Fruit fly (Drosophila melanogaster) whole organism, embryonic: ENCODE results near the gene mRpL13.

Experiments
- Abd-B ChIP-seq: fragments of 200-800 bp; sonication (Bioruptor generic); optimal IDR thresholded peaks from 2 replicates; lab custom pipeline; 2018; ENCODE audit warnings: missing biosample characterization, mild to moderate bottlenecking, missing genetic modification characterization, moderate library complexity
- CG10565 ChIP-seq: fragments of 200-800 bp; sonication (Bioruptor generic); optimal IDR thresholded peaks from 3 replicates; lab custom pipeline; 2016; ENCODE audit warnings: missing biosample characterization, mild to moderate bottlenecking, missing genetic modification characterization
- CG10654 ChIP-seq: fragments of 200-800 bp; sonication (Bioruptor generic); optimal IDR thresholded peaks from 2 replicates; lab custom pipeline; 2016; ENCODE audit warnings: missing biosample characterization, missing genetic modification characterization
- CG11093 ChIP-seq: fragments of 200-800 bp; sonication (Bioruptor generic); IDR thresholded peaks from 3 replicates; pipeline ENCODE4 v1.3.6; 2022; ENCODE audit warnings: missing biosample characterization, missing genetic modification characterization
- CG11456 ChIP-seq: fragments of 200-800 bp; sonication (Bioruptor generic); IDR thresholded peaks from 3 replicates; pipeline ENCODE4 v1.3.6; 2022; ENCODE audit warnings: missing biosample characterization, missing genetic modification characterization
- CG12104 ChIP-seq: fragments of 200-800 bp; sonication (Bioruptor generic); optimal IDR thresholded peaks from 3 replicates; lab custom pipeline; 2016; ENCODE audit warnings: missing biosample characterization, missing genetic modification characterization
- CG12769 ChIP-seq: fragments of 200-800 bp; sonication (Bioruptor generic); optimal IDR thresholded peaks from 2 replicates; lab custom pipeline; 2019; ENCODE audit warnings: missing biosample characterization, mild to moderate bottlenecking, missing genetic modification characterization, moderate library complexity
- CG13624 ChIP-seq: fragments of 200-800 bp; sonication (Bioruptor generic); optimal IDR thresholded peaks from 2 replicates; lab custom pipeline; 2016; ENCODE audit warnings: missing biosample characterization, missing genetic modification characterization
- CG13894 ChIP-seq: fragments of 200-800 bp; sonication (Bioruptor generic); optimal IDR thresholded peaks from 3 replicates; lab custom pipeline; 2018; ENCODE audit warnings: missing biosample characterization, mild to moderate bottlenecking, missing genetic modification characterization, moderate library complexity
- CG15011 ChIP-seq: fragments of 200-800 bp; sonication (Bioruptor generic); optimal IDR thresholded peaks from 3 replicates; lab custom pipeline; 2018; ENCODE audit warnings: missing biosample characterization, mild to moderate bottlenecking, missing genetic modification characterization
- CG15601 ChIP-seq: fragments of 200-800 bp; sonication (Bioruptor generic); optimal IDR thresholded peaks from 3 replicates; lab custom pipeline; 2019; ENCODE audit warnings: missing biosample characterization, mild to moderate bottlenecking, missing genetic modification characterization, moderate library complexity
- CG2116 ChIP-seq: fragments of 200-800 bp; sonication (Bioruptor generic); optimal IDR thresholded peaks from 3 replicates; lab custom pipeline; 2018; ENCODE audit warnings: missing biosample characterization, mild to moderate bottlenecking, missing genetic modification characterization
- CG2129 ChIP-seq: fragments of 200-800 bp; sonication (Bioruptor generic); IDR thresholded peaks from 2 replicates; pipeline ENCODE4 v1.3.6; 2022; ENCODE audit warnings: missing biosample characterization, missing genetic modification characterization; ENCODE audit not compliant: partially characterized antibody
- CG2202 ChIP-seq: fragments of 200-800 bp; sonication (Bioruptor generic); optimal IDR thresholded peaks from 2 replicates; lab custom pipeline; 2018; ENCODE audit warnings: missing biosample characterization, mild to moderate bottlenecking, missing genetic modification characterization
- CG31365 ChIP-seq: fragments of 200-800 bp; sonication (Bioruptor generic); optimal IDR thresholded peaks from 2 replicates; lab custom pipeline; 2018; ENCODE audit warnings: missing biosample characterization, mild to moderate bottlenecking, missing genetic modification characterization
- CG3281 ChIP-seq: fragments of 200-800 bp; sonication (Bioruptor generic); optimal IDR thresholded peaks from 3 replicates; lab custom pipeline; 2017; ENCODE audit warnings: missing biosample characterization, mild to moderate bottlenecking, missing genetic modification characterization
- CG4617 ChIP-seq: fragments of 200-800 bp; sonication (Bioruptor generic); optimal IDR thresholded peaks from 3 replicates; lab custom pipeline; 2016; ENCODE audit warnings: missing biosample characterization, missing genetic modification characterization, borderline replicate concordance
- CG4820 ChIP-seq: fragments of 200-800 bp; sonication (Bioruptor generic); optimal IDR thresholded peaks from 3 replicates; lab custom pipeline; 2016; ENCODE audit warnings: missing biosample characterization, missing genetic modification characterization
- CG5180 ChIP-seq: fragments of 200-800 bp; sonication (Bioruptor generic); optimal IDR thresholded peaks from 3 replicates; lab custom pipeline; 2017; ENCODE audit warnings: missing biosample characterization, missing genetic modification characterization, mild to moderate bottlenecking, moderate library complexity, missing genetic modification reagents
- CG8290 ChIP-seq, 3 experiments: fragments of 200-800 bp; sonication (Bioruptor generic); optimal IDR thresholded peaks; 2 replicates each; lab custom pipeline; 2016 to 2019; ENCODE audit warnings: missing biosample characterization in 3 of 3, missing genetic modification characterization in 3 of 3, mild to moderate bottlenecking in 2 of 3, moderate library complexity in 1 of 3
- CG8765 ChIP-seq: fragments of 200-800 bp; sonication (Bioruptor generic); IDR thresholded peaks from 2 replicates; pipeline ENCODE4 v1.3.6; 2022; ENCODE audit warnings: missing biosample characterization, missing genetic modification characterization
- CG9817 ChIP-seq: fragments of 200-800 bp; sonication (Bioruptor generic); optimal IDR thresholded peaks from 2 replicates; lab custom pipeline; 2018; ENCODE audit warnings: missing biosample characterization, mild to moderate bottlenecking, missing genetic modification characterization, moderate library complexity
- Ets97D ChIP-seq: fragments of 200-800 bp; sonication (Bioruptor generic); optimal IDR thresholded peaks from 3 replicates; lab custom pipeline; 2016; ENCODE audit warnings: missing biosample characterization, missing genetic modification characterization
- HLH3B ChIP-seq: fragments of 200-800 bp; sonication (Bioruptor generic); IDR thresholded peaks from 2 replicates; pipeline ENCODE4 v1.3.6; 2022; ENCODE audit warnings: missing biosample characterization, missing genetic modification characterization
- Hr78 ChIP-seq, 2 experiments: fragments of 200-800 bp in 1 of 2; fragments of >200 bp in 1 of 2; sonication (Bioruptor generic) in 1 of 2; optimal IDR thresholded peaks; 2 replicates each; lab custom pipeline; 2017 to 2019; ENCODE audit warnings: missing biosample characterization in 2 of 2, missing genetic modification characterization in 2 of 2, mild to moderate bottlenecking in 1 of 2, moderate library complexity in 1 of 2
- Kr ChIP-seq: fragments of 200-800 bp; sonication (Bioruptor generic); optimal IDR thresholded peaks from 2 replicates; lab custom pipeline; 2017; ENCODE audit warnings: missing biosample characterization, mild to moderate bottlenecking, missing genetic modification characterization
- MESR4 ChIP-seq: fragments of 200-800 bp; sonication (Bioruptor generic); optimal IDR thresholded peaks from 2 replicates; lab custom pipeline; 2018; ENCODE audit warnings: missing biosample characterization, mild to moderate bottlenecking, missing genetic modification characterization, moderate library complexity
- Max ChIP-seq: fragments of 200-800 bp; sonication (Bioruptor generic); optimal IDR thresholded peaks from 2 replicates; lab custom pipeline; 2016; ENCODE audit warnings: missing biosample characterization, mild to moderate bottlenecking, missing genetic modification characterization
- Ptx1 ChIP-seq: fragments of 200-800 bp; sonication (Bioruptor generic); IDR thresholded peaks from 2 replicates; pipeline ENCODE4 v1.3.6; 2022; ENCODE audit warnings: missing biosample characterization, missing genetic modification characterization
- Rfx ChIP-seq: fragments of 200-800 bp; sonication (Bioruptor generic); IDR thresholded peaks from 2 replicates; pipeline ENCODE4 v1.3.6; 2022; ENCODE audit warnings: missing biosample characterization, missing genetic modification characterization
- Sox102F ChIP-seq: fragments of 200-800 bp; sonication (Bioruptor generic); optimal IDR thresholded peaks from 2 replicates; lab custom pipeline; 2018; ENCODE audit warnings: missing biosample characterization, mild to moderate bottlenecking, missing genetic modification characterization, moderate library complexity
- Ssrp ChIP-seq: fragments of 200-800 bp; sonication (Bioruptor generic); optimal IDR thresholded peaks from 2 replicates; lab custom pipeline; 2018; ENCODE audit warnings: missing biosample characterization, mild to moderate bottlenecking, missing genetic modification characterization, moderate library complexity
- Usf ChIP-seq: fragments of 200-800 bp; sonication (Bioruptor generic); optimal IDR thresholded peaks from 2 replicates; lab custom pipeline; 2017; ENCODE audit warnings: missing genotype, missing biosample characterization, missing genetic modification characterization
- YL-1 ChIP-seq: fragments of 200-800 bp; sonication (Bioruptor generic); optimal IDR thresholded peaks from 3 replicates; lab custom pipeline; 2017; ENCODE audit warnings: missing biosample characterization, mild to moderate bottlenecking, missing genetic modification characterization
- cas ChIP-seq: fragments of 200-800 bp; sonication (Bioruptor generic); IDR thresholded peaks from 2 replicates; pipeline ENCODE4 v1.3.6; 2022; ENCODE audit warnings: missing biosample characterization, missing genetic modification characterization
- chm ChIP-seq: fragments of 200-800 bp; sonication (Bioruptor generic); IDR thresholded peaks from 2 replicates; pipeline ENCODE4 v1.3.6; 2022; ENCODE audit warnings: missing biosample characterization, missing genetic modification characterization
- crc ChIP-seq: fragments of 200-800 bp; sonication (Bioruptor generic); optimal IDR thresholded peaks from 2 replicates; lab custom pipeline; 2016; ENCODE audit warnings: missing biosample characterization, missing genetic modification characterization
- dan ChIP-seq: fragments of 200-800 bp; sonication (Bioruptor generic); IDR thresholded peaks from 2 replicates; pipeline ENCODE4 v1.3.6; 2022; ENCODE audit warnings: missing biosample characterization, missing genetic modification characterization
- dysf ChIP-seq: fragments of 200-800 bp; sonication (Bioruptor generic); IDR thresholded peaks from 3 replicates; pipeline ENCODE4 v1.3.6; 2022; ENCODE audit warnings: missing biosample characterization, missing genetic modification characterization
- esg ChIP-seq: fragments of 200-800 bp; sonication (Bioruptor generic); conservative IDR thresholded peaks from 2 replicates; pipeline ENCODE4 v1.3.6; 2022; ENCODE audit warnings: missing biosample characterization, missing genetic modification characterization
- gce ChIP-seq: fragments of 200-800 bp; sonication (Bioruptor generic); IDR thresholded peaks from 3 replicates; pipeline ENCODE4 v1.3.6; 2022; ENCODE audit warnings: missing biosample characterization, missing genetic modification characterization
- lov ChIP-seq, 2 experiments: fragments of 200-800 bp in 1 of 2; fragments of >200 bp in 1 of 2; sonication (Bioruptor generic) in 1 of 2; IDR thresholded peaks in 1 of 2; optimal IDR thresholded peaks in 1 of 2; 2 replicates in 1 of 2; 3 replicates in 1 of 2; pipeline versions ENCODE4 v1.3.6 to Lab custom; 2017 to 2022; ENCODE audit warnings: missing biosample characterization in 1 of 2, missing genetic modification characterization in 1 of 2
- odd ChIP-seq: fragments of 200-800 bp; sonication (Bioruptor generic); optimal IDR thresholded peaks from 2 replicates; lab custom pipeline; 2017; ENCODE audit warnings: missing biosample characterization, mild to moderate bottlenecking, missing genetic modification characterization
- ranshi ChIP-seq: fragments of 200-800 bp; sonication (Bioruptor generic); IDR thresholded peaks from 2 replicates; pipeline ENCODE4 v1.3.6; 2022; ENCODE audit warnings: missing biosample characterization, missing genetic modification characterization
- salm ChIP-seq: fragments of 200-800 bp; sonication (Bioruptor generic); optimal IDR thresholded peaks from 2 replicates; lab custom pipeline; 2018; ENCODE audit warnings: missing biosample characterization, mild to moderate bottlenecking, missing genetic modification characterization
- slbo ChIP-seq: fragments of 200-800 bp; sonication (Bioruptor generic); IDR thresholded peaks from 2 replicates; pipeline ENCODE4 v1.3.6; 2022; ENCODE audit warnings: missing biosample characterization, missing genetic modification characterization
- tll ChIP-seq, 2 experiments: fragments of 200-800 bp in 1 of 2; fragments of >200 bp in 1 of 2; sonication (Bioruptor generic) in 1 of 2; optimal IDR thresholded peaks; 2 replicates each; lab custom pipeline; 2017 to 2019; ENCODE audit warnings: missing biosample characterization in 2 of 2, missing genetic modification characterization in 2 of 2, mild to moderate bottlenecking in 1 of 2, moderate library complexity in 1 of 2
- vvl ChIP-seq: fragments of 200-800 bp; sonication (Bioruptor generic); IDR thresholded peaks from 2 replicates; pipeline ENCODE4 v1.3.6; 2022; ENCODE audit warnings: missing biosample characterization, missing genetic modification characterization
- z ChIP-seq: fragments of 200-800 bp; sonication (Bioruptor generic); IDR thresholded peaks from 3 replicates; pipeline ENCODE4 v1.3.6; 2022; ENCODE audit warnings: missing biosample characterization, missing genetic modification characterization

Gene mRpL13

DNA sequence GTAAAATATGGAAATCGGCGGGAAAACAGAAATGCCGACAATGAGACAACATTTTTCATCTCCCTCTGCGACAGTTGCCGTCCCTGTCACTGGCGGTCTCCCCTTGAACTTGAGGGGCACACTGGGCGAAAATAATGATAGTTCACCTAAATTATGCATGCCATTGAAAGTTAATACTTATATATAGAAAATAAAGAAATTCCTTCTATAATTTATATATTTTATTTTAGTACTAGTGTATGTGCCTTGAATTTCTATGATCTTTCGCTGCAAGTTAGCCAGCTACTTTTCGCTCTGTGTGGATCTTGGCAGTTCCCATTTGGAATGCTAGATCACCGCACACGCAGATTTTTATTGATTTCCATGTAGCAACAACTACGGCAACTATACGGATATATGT is 47.6 kb upstream of the mRpL13 start (continued):
- TF ChIP-seq CG2202 (tag; lab: Kevin White, UChicago) (no peak), CG31365 (tag; lab: Kevin White, UChicago) (no peak), crc (GFP tag; lab: Kevin White, UChicago) (no peak), CG10654 (GFP tag; lab: Kevin White, UChicago) (peak; percentile 19), Ets97D (GFP tag; lab: Kevin White, UChicago) (no peak), esg (GFP tag; lab: Robert Waterston, UW) (peak; percentile 18; the same call in 1 of the 2 replicates), z (GFP tag; lab: Robert Waterston, UW) (no peak), CG5180 (GFP tag; lab: Kevin White, UChicago) (no peak), CG11456 (GFP tag; lab: Robert Waterston, UW) (no peak), CG4617 (GFP tag; lab: Kevin White, UChicago) (no peak), CG9817 (tag; lab: Kevin White, UChicago) (no peak), CG2116 (GFP tag; lab: Kevin White, UChicago) (no peak), YL-1 (GFP tag; lab: Kevin White, UChicago) (no peak), MESR4 (no peak), dan (0 out of 2 replicates have a peak, but pooled peaks have one; percentile 22), tll (GFP tag; optimal IDR thresholded peaks at IDR 0.05; lab: Kevin White, UChicago) (no peak), dysf (peak; percentile 60; the same call in 2 of the 3 replicates), gce (GFP tag; lab: Robert Waterston, UW) (no peak), cas (GFP tag; lab: Robert Waterston, UW) (no peak), Abd-B (peak; percentile 34), CG3281 (GFP tag; lab: Kevin White, UChicago) (no peak), Kr (GFP tag; lab: Kevin White, UChicago) (no peak), ranshi (GFP tag; lab: Robert Waterston, UW) (peak; percentile 50; the same call in 1 of the 2 replicates), Sox102F (no peak), CG12769 (tag; lab: Kevin White, UChicago) (no peak), vvl (GFP tag; lab: Robert Waterston, UW) (peak; percentile 69), CG13894 (tag; lab: Kevin White, UChicago) (no peak), CG8765 (GFP tag; lab: Robert Waterston, UW) (peak; percentile 38; the same call in 1 of the 2 replicates), Hr78 (GFP tag; optimal IDR thresholded peaks at IDR 0.05; lab: Kevin White, UChicago) (peak in 1 of 2 experiments; percentile 0), slbo (GFP tag; lab: Robert Waterston, UW) (no peak), lov (optimal IDR thresholded peaks at IDR 0.05; lab: Kevin White, UChicago) (no peak), lov (GFP tag; IDR thresholded peaks at IDR 0.05; lab: Robert Waterston, UW) (0 out of 3 replicates have a peak, but pooled peaks have one; percentile 5), CG2129 (GFP tag; lab: Robert Waterston, UW) (no peak), chm (GFP tag; lab: Robert Waterston, UW) (no peak), Ptx1 (GFP tag; lab: Robert Waterston, UW) (peak; percentile 64), CG10565 (GFP tag; lab: Kevin White, UChicago) (no peak), salm (tag; lab: Kevin White, UChicago) (no peak), Max (no peak), Ssrp (tag; lab: Kevin White, UChicago) (peak; percentile 63), CG11093 (GFP tag; lab: Robert Waterston, UW) (no peak), CG12104 (GFP tag; lab: Kevin White, UChicago) (no peak), HLH3B (GFP tag; lab: Robert Waterston, UW) (peak; percentile 36; the same call in 1 of the 2 replicates), Usf (GFP tag; lab: Kevin White, UChicago) (no peak), CG15601 (tag; lab: Kevin White, UChicago) (peak; percentile 57), Rfx (GFP tag; lab: Robert Waterston, UW) (peak; percentile 47; the same call in 1 of the 2 replicates), CG15011 (no peak), odd (GFP tag; lab: Kevin White, UChicago) (no peak), CG13624 (GFP tag; lab: Kevin White, UChicago) (no peak), CG4820 (GFP tag; lab: Kevin White, UChicago) (peak; percentile 13), CG8290 (GFP tag; optimal IDR thresholded peaks at IDR 0.05; lab: Kevin White, UChicago) (peak; percentile 22), CG8290 (tag; optimal IDR thresholded peaks at IDR 0.05; lab: Kevin White, UChicago) (no peak)
